Worm (Caenorhabditis elegans) whole organism, mixed stage, embryonic: ENCODE data around the gene cyp-29A4.

Experiments used
- M03D4.4 ChIP-seq: sonication (generic microtip); optimal IDR thresholded peaks from 2 replicates; lab custom pipeline; 2017; ENCODE audit warnings: mild to moderate bottlenecking, missing genetic modification characterization, missing compliant biosample characterization
- bed-3 ChIP-seq: fragments of 200-800 bp; sonication (Bioruptor generic); optimal IDR thresholded peaks from 3 replicates; lab custom pipeline; 2018; ENCODE audit warnings: mild to moderate bottlenecking, missing genetic modification characterization, moderate library complexity, missing compliant biosample characterization
- blmp-1 ChIP-seq: fragments of 150-350 bp; optimal IDR thresholded peaks from 2 replicates; lab custom pipeline; 2014; ENCODE audit warnings: missing biosample characterization, missing genetic modification characterization
- ceh-39 ChIP-seq: fragments of 150-350 bp; optimal IDR thresholded peaks from 2 replicates; lab custom pipeline; 2014; ENCODE audit warnings: missing biosample characterization, missing genetic modification characterization
- ceh-43 ChIP-seq: fragments of 200-800 bp; sonication (Bioruptor generic); optimal IDR thresholded peaks from 2 replicates; lab custom pipeline; 2018; ENCODE audit warnings: mild to moderate bottlenecking, missing genetic modification characterization, moderate library complexity, missing compliant biosample characterization
- ceh-83 ChIP-seq: fragments of 200-800 bp; sonication (Bioruptor generic); optimal IDR thresholded peaks from 2 replicates; lab custom pipeline; 2018; ENCODE audit warnings: mild to moderate bottlenecking, missing genetic modification characterization, missing compliant biosample characterization
- ces-1 ChIP-seq: fragments of 150-350 bp; optimal IDR thresholded peaks from 2 replicates; lab custom pipeline; 2014; ENCODE audit warnings: missing biosample characterization, missing genetic modification reagents, missing genetic modification characterization
- drap-1 ChIP-seq: fragments of 200-800 bp; sonication (Bioruptor generic); optimal IDR thresholded peaks from 3 replicates; lab custom pipeline; 2018; ENCODE audit warnings: mild to moderate bottlenecking, missing genetic modification characterization, missing compliant biosample characterization
- elt-1 ChIP-seq: sonication (generic microtip); optimal IDR thresholded peaks from 2 replicates; lab custom pipeline; 2017; ENCODE audit warnings: missing genetic modification characterization, mild to moderate bottlenecking, missing compliant biosample characterization, antibody characterized with exemption, moderate library complexity, borderline replicate concordance; ENCODE audit not compliant: insufficient read depth
- elt-3 ChIP-seq: fragments of 150-350 bp; optimal IDR thresholded peaks from 2 replicates; lab custom pipeline; 2014; ENCODE audit warnings: missing biosample characterization, missing genetic modification characterization
- flh-1 ChIP-seq: fragments of 200-800 bp; sonication (Bioruptor generic); optimal IDR thresholded peaks from 2 replicates; lab custom pipeline; 2018; ENCODE audit warnings: mild to moderate bottlenecking, missing genetic modification characterization, moderate library complexity, missing compliant biosample characterization
- ham-2 ChIP-seq: fragments of 200-800 bp; sonication (Bioruptor generic); optimal IDR thresholded peaks from 2 replicates; lab custom pipeline; 2018; ENCODE audit warnings: mild to moderate bottlenecking, missing genetic modification characterization, missing compliant biosample characterization
- hlh-1 ChIP-seq: fragments of 150-350 bp; optimal IDR thresholded peaks from 2 replicates; lab custom pipeline; 2014; ENCODE audit warnings: missing biosample characterization, missing genetic modification reagents, missing genetic modification characterization
- lin-13 ChIP-seq: fragments of 150-350 bp; optimal IDR thresholded peaks from 2 replicates; lab custom pipeline; 2014; ENCODE audit warnings: missing biosample characterization, missing genetic modification characterization
- lin-32 ChIP-seq: fragments of 200-800 bp; sonication (Bioruptor generic); optimal IDR thresholded peaks from 2 replicates; lab custom pipeline; 2018; ENCODE audit warnings: mild to moderate bottlenecking, missing genetic modification characterization, missing compliant biosample characterization
- lsy-2 ChIP-seq: fragments of 150-350 bp; optimal IDR thresholded peaks from 2 replicates; lab custom pipeline; 2014; ENCODE audit warnings: missing biosample characterization, missing genetic modification characterization
- mab-5 ChIP-seq: fragments of 150-350 bp; optimal IDR thresholded peaks from 2 replicates; lab custom pipeline; 2014; ENCODE audit warnings: missing biosample characterization, missing genetic modification characterization
- mls-2 ChIP-seq: sonication (generic microtip); optimal IDR thresholded peaks from 2 replicates; lab custom pipeline; 2016; ENCODE audit warnings: mild to moderate bottlenecking, missing genetic modification characterization, moderate library complexity, missing compliant biosample characterization
- nhr-12 ChIP-seq: fragments of 150-350 bp; optimal IDR thresholded peaks from 2 replicates; lab custom pipeline; 2014; ENCODE audit warnings: missing biosample characterization, missing genetic modification characterization
- nhr-2 ChIP-seq: fragments of 150-350 bp; optimal IDR thresholded peaks from 2 replicates; lab custom pipeline; 2014; ENCODE audit warnings: missing biosample characterization, missing genetic modification characterization
- nhr-237 ChIP-seq: fragments of 150-350 bp; optimal IDR thresholded peaks from 2 replicates; lab custom pipeline; 2014; ENCODE audit warnings: missing biosample characterization, missing genetic modification characterization
- nhr-28 ChIP-seq: fragments of 150-350 bp; optimal IDR thresholded peaks from 2 replicates; lab custom pipeline; 2014; ENCODE audit warnings: missing biosample characterization, missing genetic modification characterization
- nhr-76 ChIP-seq: sonication (generic microtip); optimal IDR thresholded peaks from 2 replicates; lab custom pipeline; 2017; ENCODE audit warnings: missing biosample characterization, missing genetic modification characterization
- pha-4 ChIP-seq: fragments of 150-350 bp; optimal IDR thresholded peaks from 2 replicates; lab custom pipeline; 2018; ENCODE audit warnings: missing biosample characterization, missing genetic modification reagents, missing genetic modification characterization
- sem-2 ChIP-seq: fragments of 200-800 bp; sonication (Bioruptor generic); optimal IDR thresholded peaks from 2 replicates; lab custom pipeline; 2018; ENCODE audit warnings: mild to moderate bottlenecking, missing genetic modification characterization, missing compliant biosample characterization
- snpc-4 ChIP-seq: fragments of 150-350 bp; optimal IDR thresholded peaks from 2 replicates; lab custom pipeline; 2014; ENCODE audit warnings: missing biosample characterization, missing genetic modification characterization
- sptf-1 ChIP-seq: sonication (generic microtip); optimal IDR thresholded peaks from 2 replicates; lab custom pipeline; 2017; ENCODE audit warnings: mild to moderate bottlenecking, missing genetic modification characterization, moderate library complexity, missing compliant biosample characterization
- tbx-8 ChIP-seq: fragments of 200-800 bp; sonication (Bioruptor generic); optimal IDR thresholded peaks from 2 replicates; lab custom pipeline; 2018; ENCODE audit warnings: mild to moderate bottlenecking, missing genetic modification characterization, moderate library complexity, missing compliant biosample characterization
- unc-120 ChIP-seq: sonication (generic microtip); optimal IDR thresholded peaks from 2 replicates; lab custom pipeline; 2017; ENCODE audit warnings: missing genetic modification characterization, missing compliant biosample characterization; ENCODE audit not compliant: poor library complexity, severe bottlenecking
- unc-39 ChIP-seq: fragments of 150-350 bp; optimal IDR thresholded peaks from 2 replicates; lab custom pipeline; 2014; ENCODE audit warnings: missing biosample characterization, missing genetic modification characterization
- unc-62 ChIP-seq: fragments of 150-350 bp; optimal IDR thresholded peaks from 2 replicates; lab custom pipeline; 2014; ENCODE audit warnings: missing biosample characterization, missing genetic modification reagents, missing genetic modification characterization
- zip-8 ChIP-seq: fragments of 150-350 bp; optimal IDR thresholded peaks from 2 replicates; lab custom pipeline; 2014; ENCODE audit warnings: missing biosample characterization, missing genetic modification characterization
- ztf-11 ChIP-seq: fragments of 150-350 bp; optimal IDR thresholded peaks from 2 replicates; lab custom pipeline; 2014; ENCODE audit warnings: missing biosample characterization, missing genetic modification characterization

cyp-29A4 gene

ce11 chrV:9630542-9630941 is 24.0 kb upstream of the cyp-29A4 start:
- no peak for TF ChIP-seq ceh-39
- TF ChIP-seq nhr-12: no peak
- no peak for TF ChIP-seq unc-39 (tag; lab: Kevin White, UChicago)
- TF ChIP-seq hlh-1 (tag; lab: Kevin White, UChicago): no peak
- no peak for TF ChIP-seq unc-62
- TF ChIP-seq sem-2 (GFP tag; lab: Kevin White, UChicago): no peak
- TF ChIP-seq sptf-1 (tag; lab: Kevin White, UChicago): no peak
- no peak for TF ChIP-seq bed-3
- TF ChIP-seq flh-1 (GFP tag; lab: Kevin White, UChicago): no peak

- TF ChIP-seq blmp-1 (no peak), unc-120 (no peak), nhr-12 (no peak), nhr-76 (tag; lab: Kevin White, UChicago) (no peak), ztf-11 (tag; lab: Kevin White, UChicago) (no peak), elt-3 (tag; lab: Kevin White, UChicago) (no peak), snpc-4 (tag; lab: Kevin White, UChicago) (no peak), M03D4.4 (tag; lab: Kevin White, UChicago) (no peak), sem-2 (GFP tag; lab: Kevin White, UChicago) (no peak), nhr-28 (tag; lab: Kevin White, UChicago) (no peak), tbx-8 (GFP tag; lab: Kevin White, UChicago) (no peak), nhr-2 (tag; lab: Kevin White, UChicago) (no peak), mls-2 (no peak), lin-13 (tag; lab: Kevin White, UChicago) (no peak)
These were observed 23.6 kb upstream of the cyp-29A4 start, which contains the start of gene T06E4.5 for ce11 chrV:9630944-9631343. T06E4.5 (plus strand) TSS chrV:9631244.

- TF ChIP-seq pha-4 (tag; lab: Kevin White, UChicago) (no peak), lin-13 (tag; lab: Kevin White, UChicago) (no peak), ces-1 (GFP tag; lab: Kevin White, UChicago) (no peak), ceh-43 (GFP tag; lab: Kevin White, UChicago) (no peak), unc-39 (tag; lab: Kevin White, UChicago) (no peak), nhr-28 (tag; lab: Kevin White, UChicago) (no peak), mls-2 (no peak), ztf-11 (tag; lab: Kevin White, UChicago) (no peak), bed-3 (no peak)
These were observed 22.2 kb upstream of the cyp-29A4 start for ce11 chrV:9632348-9632747.

- TF ChIP-seq unc-62: no peak
- TF ChIP-seq sptf-1 (tag; lab: Kevin White, UChicago): no peak
- TF ChIP-seq mls-2: no peak
- no peak for TF ChIP-seq mab-5 (tag; lab: Kevin White, UChicago)
- no peak for TF ChIP-seq ceh-39
- TF ChIP-seq flh-1 (GFP tag; lab: Kevin White, UChicago): no peak
- TF ChIP-seq M03D4.4 (tag; lab: Kevin White, UChicago): no peak
- no peak for TF ChIP-seq sem-2 (GFP tag; lab: Kevin White, UChicago)
- no peak for TF ChIP-seq nhr-28 (tag; lab: Kevin White, UChicago)
- no peak for TF ChIP-seq bed-3
- TF ChIP-seq ham-2 (GFP tag; lab: Kevin White, UChicago): no peak
- no peak for TF ChIP-seq elt-1 (tag; lab: Kevin White, UChicago)
- TF ChIP-seq tbx-8 (GFP tag; lab: Kevin White, UChicago): no peak
- TF ChIP-seq snpc-4 (tag; lab: Kevin White, UChicago): no peak
- no peak for TF ChIP-seq zip-8 (tag; lab: Kevin White, UChicago)
These were observed 21.2 kb upstream of the cyp-29A4 start, which contains the start of gene col-147 for ce11 chrV:9633313-9633712. col-147 (minus strand) TSS chrV:9633338.

- TF ChIP-seq ceh-43 (GFP tag; lab: Kevin White, UChicago) (no peak), hlh-1 (tag; lab: Kevin White, UChicago) (no peak), elt-1 (tag; lab: Kevin White, UChicago) (no peak), mab-5 (tag; lab: Kevin White, UChicago) (no peak), ceh-39 (no peak), flh-1 (GFP tag; lab: Kevin White, UChicago) (no peak), unc-120 (no peak), mls-2 (no peak), nhr-237 (tag; lab: Kevin White, UChicago) (no peak), zip-8 (tag; lab: Kevin White, UChicago) (no peak), drap-1 (GFP tag; lab: Kevin White, UChicago) (no peak), ceh-83 (GFP tag; lab: Kevin White, UChicago) (no peak), lsy-2 (tag; lab: Kevin White, UChicago) (no peak), unc-62 (no peak), lin-32 (no peak), nhr-2 (tag; lab: Kevin White, UChicago) (no peak), sem-2 (GFP tag; lab: Kevin White, UChicago) (no peak)
These were observed 9.0 kb upstream of the cyp-29A4 start, which contains the start of the genes atl-1 and hcp-2 for ce11 chrV:9645507-9645906. atl-1 (minus strand) TSS chrV:9645595. hcp-2 (plus strand) TSS chrV:9645859.
